Worm (Caenorhabditis elegans): ENCODE results near the gene srh-252.

ce11 chrV:17226119-17226518, 2.9 kb upstream of the srh-252 start, which contains the start of gene srh-112:
- no peak for TF ChIP-seq elt-1 (tag; optimal IDR thresholded peaks at IDR 0.05; ENCODE audit: borderline replicate concordance, insufficient read depth)
- no peak for TF ChIP-seq nhr-76 (tag; optimal IDR thresholded peaks at IDR 0.05)
- no peak for TF ChIP-seq nhr-237 (tag; optimal IDR thresholded peaks at IDR 0.05)
- no peak for TF ChIP-seq snpc-4 (tag; optimal IDR thresholded peaks at IDR 0.05)
- TF ChIP-seq ztf-11 (tag; optimal IDR thresholded peaks at IDR 0.05): no peak
- no peak for TF ChIP-seq unc-39 (tag; optimal IDR thresholded peaks at IDR 0.05)
- TF ChIP-seq nhr-2 (tag; optimal IDR thresholded peaks at IDR 0.05): no peak
- TF ChIP-seq unc-62 (GFP tag; optimal IDR thresholded peaks at IDR 0.05): no peak
- no peak for TF ChIP-seq mls-2 (tag; optimal IDR thresholded peaks at IDR 0.05)
- TF ChIP-seq hlh-1 (tag; optimal IDR thresholded peaks at IDR 0.05): no peak
- no peak for TF ChIP-seq pha-4 (tag; optimal IDR thresholded peaks at IDR 0.05)
- TF ChIP-seq cnd-1 (tag; optimal IDR thresholded peaks at IDR 0.05): no peak
- no peak for TF ChIP-seq lin-13 (tag; optimal IDR thresholded peaks at IDR 0.05)
